Fruit fly (Drosophila melanogaster) whole organism, prepupa: Measurements from ENCODE around the gene CG2608.

Experiments
- OdsH ChIP-seq: fragments of 200-800 bp; sonication (Bioruptor generic); optimal IDR thresholded peaks from 3 replicates; lab custom pipeline; 2016; ENCODE audit warnings: missing biosample characterization, missing genetic modification characterization
- cyc ChIP-seq: fragments of 200-800 bp; sonication (Bioruptor generic); optimal IDR thresholded peaks from 3 replicates; lab custom pipeline; 2016; ENCODE audit warnings: missing biosample characterization, missing genetic modification characterization

- TF ChIP-seq OdsH (GFP tag; lab: Kevin White, UChicago) (no peak), cyc (GFP tag; lab: Kevin White, UChicago) (no peak)
Measured at dm6 chr2L:20643144-20643543, 2.5 kb upstream of the CG2608 start, which contains the start of gene CG17470.
